Fruit fly (Drosophila melanogaster) whole organism, embryonic: ENCODE data around the gene CG3040.

Experiments
- Aef1 ChIP-seq: fragments of 200-800 bp; sonication (Bioruptor generic); IDR thresholded peaks from 3 replicates; pipeline ENCODE4 v1.3.6; 2022; ENCODE audit warnings: missing biosample characterization, missing genetic modification characterization
- Atf6 ChIP-seq: fragments of 200-800 bp; sonication (Bioruptor generic); IDR thresholded peaks from 2 replicates; pipeline ENCODE4 v1.3.6; 2022; ENCODE audit warnings: missing biosample characterization, missing genetic modification characterization
- Awh ChIP-seq: fragments of 200-800 bp; sonication (Bioruptor generic); IDR thresholded peaks from 2 replicates; pipeline ENCODE4, ENCODE4 v1.3.6; 2022; ENCODE audit warnings: missing biosample characterization, missing genetic modification characterization
- BEAF-32 ChIP-seq: fragments of 200-800 bp; sonication (Bioruptor generic); optimal IDR thresholded peaks from 3 replicates; lab custom pipeline; 2017; ENCODE audit warnings: missing biosample characterization, missing genetic modification characterization, mild to moderate bottlenecking, moderate library complexity, missing genetic modification reagents
- Blimp-1 ChIP-seq: fragments of 200-800 bp; sonication (Bioruptor generic); optimal IDR thresholded peaks from 3 replicates; lab custom pipeline; 2018; ENCODE audit warnings: missing biosample characterization, missing genetic modification characterization, mild to moderate bottlenecking, moderate library complexity, missing genetic modification reagents
- CG10462 ChIP-seq: fragments of 200-800 bp; sonication (Bioruptor generic); optimal IDR thresholded peaks from 2 replicates; lab custom pipeline; 2016; ENCODE audit warnings: missing biosample characterization, missing genetic modification characterization
- CG14667 ChIP-seq: fragments of 200-800 bp; sonication (Bioruptor generic); IDR thresholded peaks from 2 replicates; pipeline ENCODE4 v1.3.6; 2022; ENCODE audit warnings: missing biosample characterization, missing genetic modification characterization
- CG1529 ChIP-seq: fragments of 200-800 bp; sonication (Bioruptor generic); optimal IDR thresholded peaks from 3 replicates; lab custom pipeline; 2018; ENCODE audit warnings: missing biosample characterization, missing genetic modification characterization
- CG15514 ChIP-seq: fragments of 200-800 bp; sonication (Bioruptor generic); optimal IDR thresholded peaks from 3 replicates; lab custom pipeline; 2017; ENCODE audit warnings: missing biosample characterization, missing genetic modification characterization, mild to moderate bottlenecking, moderate library complexity, missing genetic modification reagents
- CG1647 ChIP-seq: fragments of 200-800 bp; sonication (Bioruptor generic); optimal IDR thresholded peaks from 3 replicates; lab custom pipeline; 2016; ENCODE audit warnings: missing biosample characterization, missing genetic modification characterization
- CG2875 ChIP-seq: fragments of 200-800 bp; sonication (Bioruptor generic); optimal IDR thresholded peaks from 2 replicates; lab custom pipeline; 2017; ENCODE audit warnings: missing biosample characterization, mild to moderate bottlenecking, missing genetic modification characterization, missing genetic modification reagents
- CG31388 ChIP-seq: fragments of 200-800 bp; sonication (Bioruptor generic); optimal IDR thresholded peaks from 2 replicates; lab custom pipeline; 2016; ENCODE audit warnings: missing biosample characterization, missing genetic modification characterization
- CG33557 ChIP-seq: fragments of 200-800 bp; sonication (Bioruptor generic); optimal IDR thresholded peaks from 2 replicates; lab custom pipeline; 2019; ENCODE audit warnings: missing biosample characterization, mild to moderate bottlenecking, missing genetic modification characterization, moderate library complexity
- CG3838 ChIP-seq: fragments of 200-800 bp; sonication (Bioruptor generic); optimal IDR thresholded peaks from 3 replicates; lab custom pipeline; 2016; ENCODE audit warnings: missing biosample characterization, missing genetic modification characterization
- CG9437 ChIP-seq: fragments of 200-800 bp; sonication (Bioruptor generic); optimal IDR thresholded peaks from 2 replicates; lab custom pipeline; 2018; ENCODE audit warnings: missing biosample characterization, mild to moderate bottlenecking, missing genetic modification characterization
- CrebB ChIP-seq: fragments of 200-800 bp; sonication (Bioruptor generic); optimal IDR thresholded peaks from 3 replicates; lab custom pipeline; 2018; ENCODE audit warnings: missing biosample characterization, mild to moderate bottlenecking, missing genetic modification characterization
- D19B ChIP-seq: fragments of 200-800 bp; sonication (Bioruptor generic); optimal IDR thresholded peaks from 2 replicates; lab custom pipeline; 2017; ENCODE audit warnings: missing biosample characterization, mild to moderate bottlenecking, missing genetic modification characterization
- Dref ChIP-seq: fragments of 200-800 bp; sonication (Bioruptor generic); IDR thresholded peaks from 2 replicates; pipeline ENCODE4 v1.3.6; 2022; ENCODE audit warnings: missing biosample characterization, missing genetic modification characterization
- Hr3 ChIP-seq: fragments of 200-800 bp; sonication (Bioruptor generic); optimal IDR thresholded peaks from 3 replicates; lab custom pipeline; 2016; ENCODE audit warnings: missing biosample characterization, missing genetic modification characterization
- Lim3 ChIP-seq: fragments of 200-800 bp; sonication (Bioruptor generic); IDR thresholded peaks from 2 replicates; pipeline ENCODE4 v1.3.6; 2022; ENCODE audit warnings: missing biosample characterization, missing genetic modification characterization
- Med ChIP-seq: fragments of 200-800 bp; sonication (Bioruptor generic); peaks from one replicate; lab custom pipeline; 2016; ENCODE audit warnings: missing biosample characterization, missing genetic modification characterization, mild to moderate bottlenecking, inconsistent platforms, moderate library complexity
- Meics ChIP-seq: fragments of 200-800 bp; sonication (Bioruptor generic); optimal IDR thresholded peaks from 2 replicates; lab custom pipeline; 2017; ENCODE audit warnings: missing biosample characterization, mild to moderate bottlenecking, missing genetic modification characterization
- Oaz ChIP-seq: fragments of 200-800 bp; sonication (Bioruptor generic); IDR thresholded peaks from 2 replicates; pipeline ENCODE4 v1.3.6; 2022; ENCODE audit warnings: missing biosample characterization, missing genetic modification characterization
- Oli ChIP-seq: fragments of 200-800 bp; sonication (Bioruptor generic); optimal IDR thresholded peaks from 2 replicates; lab custom pipeline; 2018; ENCODE audit warnings: missing biosample characterization, mild to moderate bottlenecking, missing genetic modification characterization, moderate library complexity
- PHDP ChIP-seq: fragments of 200-800 bp; sonication (Bioruptor generic); optimal IDR thresholded peaks from 3 replicates; lab custom pipeline; 2018; ENCODE audit warnings: missing biosample characterization, mild to moderate bottlenecking, missing genetic modification characterization, moderate library complexity
- Side ChIP-seq: fragments of 200-800 bp; sonication (Bioruptor generic); optimal IDR thresholded peaks from 2 replicates; lab custom pipeline; 2016; ENCODE audit warnings: missing biosample characterization, missing genetic modification characterization
- Six4 ChIP-seq: fragments of 200-800 bp; sonication (Bioruptor generic); optimal IDR thresholded peaks from 2 replicates; lab custom pipeline; 2016; ENCODE audit warnings: missing biosample characterization, missing genetic modification characterization
- Sry-δ ChIP-seq: fragments of 200-800 bp; sonication (Bioruptor generic); optimal IDR thresholded peaks from 2 replicates; lab custom pipeline; 2016; ENCODE audit warnings: missing biosample characterization, missing genetic modification characterization
- Tbp ChIP-seq: fragments of >200 bp; optimal IDR thresholded peaks from 2 replicates; lab custom pipeline; 2018; ENCODE audit warnings: missing biosample characterization, missing genetic modification characterization
- bigmax ChIP-seq: fragments of 200-800 bp; sonication (Bioruptor generic); optimal IDR thresholded peaks from 2 replicates; lab custom pipeline; 2018; ENCODE audit warnings: missing biosample characterization, mild to moderate bottlenecking, missing genetic modification characterization
- crol ChIP-seq: fragments of 200-800 bp; sonication (Bioruptor generic); IDR thresholded peaks from 2 replicates; pipeline ENCODE4 v1.3.6; 2022; ENCODE audit warnings: missing biosample characterization, missing genetic modification characterization
- danr ChIP-seq: fragments of 200-800 bp; sonication (Bioruptor generic); IDR thresholded peaks from 2 replicates; pipeline ENCODE4 v1.3.6; 2022; ENCODE audit warnings: missing biosample characterization, missing genetic modification characterization
- disco-r ChIP-seq: fragments of 200-800 bp; sonication (Bioruptor generic); optimal IDR thresholded peaks from 2 replicates; lab custom pipeline; 2016; ENCODE audit warnings: missing biosample characterization, missing genetic modification characterization
- emc ChIP-seq: fragments of 200-800 bp; sonication (Bioruptor generic); optimal IDR thresholded peaks from 2 replicates; lab custom pipeline; 2016; ENCODE audit warnings: missing biosample characterization, missing genetic modification characterization
- fd3F ChIP-seq: fragments of 200-800 bp; sonication (Bioruptor generic); optimal IDR thresholded peaks from 2 replicates; lab custom pipeline; 2018; ENCODE audit warnings: missing biosample characterization, mild to moderate bottlenecking, missing genetic modification characterization, moderate library complexity
- fd64A ChIP-seq: fragments of 200-800 bp; sonication (Bioruptor generic); optimal IDR thresholded peaks from 3 replicates; lab custom pipeline; 2018; ENCODE audit warnings: missing biosample characterization, mild to moderate bottlenecking, missing genetic modification characterization
- fd96Cb ChIP-seq: fragments of 200-800 bp; sonication (Bioruptor generic); optimal IDR thresholded peaks from 2 replicates; lab custom pipeline; 2018; ENCODE audit warnings: missing biosample characterization, mild to moderate bottlenecking, missing genetic modification characterization, moderate library complexity
- gce ChIP-seq: fragments of 200-800 bp; sonication (Bioruptor generic); IDR thresholded peaks from 3 replicates; pipeline ENCODE4 v1.3.6; 2022; ENCODE audit warnings: missing biosample characterization, missing genetic modification characterization
- gcm ChIP-seq: fragments of 200-800 bp; sonication (Bioruptor generic); optimal IDR thresholded peaks from 2 replicates; lab custom pipeline; 2019; ENCODE audit warnings: missing biosample characterization, mild to moderate bottlenecking, missing genetic modification characterization, moderate library complexity
- grau ChIP-seq: fragments of 200-800 bp; optimal IDR thresholded peaks from 3 replicates; lab custom pipeline; 2019; ENCODE audit warnings: missing biosample characterization, mild to moderate bottlenecking, missing genetic modification characterization, moderate library complexity
- gsb ChIP-seq: fragments of 200-800 bp; sonication (Bioruptor generic); IDR thresholded peaks from 2 replicates; pipeline ENCODE4 v1.3.6; 2022; ENCODE audit warnings: missing biosample characterization, missing genetic modification characterization
- mld ChIP-seq: fragments of 200-800 bp; sonication (Bioruptor generic); IDR thresholded peaks from 3 replicates; pipeline ENCODE4 v1.3.6; 2022; ENCODE audit warnings: missing biosample characterization, missing genetic modification characterization; ENCODE audit not compliant: partially characterized antibody
- nau ChIP-seq: fragments of 200-800 bp; sonication (Bioruptor generic); optimal IDR thresholded peaks from 3 replicates; lab custom pipeline; 2017; ENCODE audit warnings: missing biosample characterization, mild to moderate bottlenecking, missing genetic modification characterization, missing genetic modification reagents
- peb ChIP-seq: fragments of 200-800 bp; sonication (Bioruptor generic); IDR thresholded peaks from 2 replicates; pipeline ENCODE4 v1.3.6; 2022; ENCODE audit warnings: missing biosample characterization, missing genetic modification characterization
- pho ChIP-seq: fragments of 200-800 bp; sonication (Bioruptor generic); optimal IDR thresholded peaks from 2 replicates; lab custom pipeline; 2016; ENCODE audit warnings: missing biosample characterization, missing genetic modification characterization
- psq ChIP-seq: fragments of 200-800 bp; sonication (Bioruptor generic); optimal IDR thresholded peaks from 2 replicates; lab custom pipeline; 2017; ENCODE audit warnings: missing biosample characterization, missing genetic modification characterization
- schlank ChIP-seq: fragments of 200-800 bp; sonication (Bioruptor generic); optimal IDR thresholded peaks from 2 replicates; lab custom pipeline; 2018; ENCODE audit warnings: missing biosample characterization, mild to moderate bottlenecking, missing genetic modification characterization
- sens ChIP-seq: fragments of 200-800 bp; sonication (Bioruptor generic); peaks from one replicate; lab custom pipeline; 2016; ENCODE audit warnings: missing biosample characterization, missing genetic modification characterization
- ssp ChIP-seq: fragments of 200-800 bp; sonication (Bioruptor generic); IDR thresholded peaks from 2 replicates; pipeline ENCODE4 v1.3.6; 2022; ENCODE audit warnings: missing biosample characterization, missing genetic modification characterization
- zf30C ChIP-seq: fragments of 200-800 bp; sonication (Bioruptor generic); optimal IDR thresholded peaks from 3 replicates; lab custom pipeline; 2018; ENCODE audit warnings: missing biosample characterization, mild to moderate bottlenecking, missing genetic modification characterization
- zfh2 ChIP-seq: fragments of 200-800 bp; sonication (Bioruptor generic); optimal IDR thresholded peaks from 2 replicates; lab custom pipeline; 2016; ENCODE audit warnings: missing biosample characterization, missing genetic modification characterization

CG3040 gene

DNA sequence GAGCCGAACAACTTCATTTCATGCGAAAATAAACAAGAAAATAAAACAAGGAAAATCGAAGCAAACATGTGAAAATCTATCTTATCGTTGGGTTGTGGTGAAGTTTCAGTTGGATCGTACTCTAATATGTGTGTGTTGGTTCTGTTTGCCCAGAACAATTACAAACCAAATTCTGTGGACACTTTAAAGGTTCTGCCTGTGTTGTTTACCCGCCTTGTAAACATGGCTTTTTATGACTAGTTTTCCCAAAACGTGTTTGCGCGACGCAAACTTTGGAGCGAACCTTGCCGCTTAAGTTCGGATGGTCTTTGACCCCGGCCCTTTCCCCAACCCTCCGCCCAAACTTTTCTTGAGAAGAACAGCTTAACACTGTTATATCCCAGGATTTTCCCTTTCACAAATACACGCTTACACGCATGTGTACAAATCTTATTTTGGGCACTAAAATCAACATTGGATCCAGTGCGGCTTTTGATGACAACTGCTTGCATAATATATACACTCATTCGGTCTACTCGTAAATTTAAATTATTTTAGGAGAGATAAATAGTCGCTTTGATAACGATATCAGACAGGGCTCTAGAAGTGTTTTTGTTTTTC is 31.0 kb upstream of the CG3040 start (continued):
- TF ChIP-seq Six4, result peak; percentile 90
- TF ChIP-seq bigmax (GFP tag; lab: Kevin White, UChicago), result peak; percentile 56
- peak; percentile 90 for TF ChIP-seq Awh (GFP tag; lab: Robert Waterston, UW)
- TF ChIP-seq Tbp (GFP tag; lab: Kevin White, UChicago), result no peak
- TF ChIP-seq Sry-δ, result peak; percentile 43
- peak; percentile 25 for TF ChIP-seq zfh2 (GFP tag; lab: Kevin White, UChicago)
- TF ChIP-seq gcm, result peak; percentile 87
- TF ChIP-seq Oaz (GFP tag; lab: Robert Waterston, UW), result peak; percentile 25; the same call in 1 of the 2 replicates
- peak; percentile 20; the same call in 1 of the 2 replicates for TF ChIP-seq gsb (GFP tag; lab: Robert Waterston, UW)
- peak; percentile 81 for TF ChIP-seq disco-r (GFP tag; lab: Kevin White, UChicago)
- TF ChIP-seq Aef1 (GFP tag; lab: Robert Waterston, UW), result no peak
- TF ChIP-seq Oli (tag; lab: Kevin White, UChicago), result peak; percentile 39
- TF ChIP-seq Hr3 (GFP tag; lab: Kevin White, UChicago), result peak; percentile 63
- TF ChIP-seq BEAF-32 (GFP tag; lab: Kevin White, UChicago), result peak; percentile 1
- TF ChIP-seq danr (GFP tag; lab: Robert Waterston, UW), result peak; percentile 23; the same call in 1 of the 2 replicates
- peak; percentile 86 for TF ChIP-seq gce
- TF ChIP-seq Meics (GFP tag; lab: Kevin White, UChicago), result peak; percentile 74
- TF ChIP-seq mld, result no peak
- peak; percentile 51 for TF ChIP-seq fd3F (GFP tag; lab: Kevin White, UChicago)
- peak; percentile 20 for TF ChIP-seq emc (GFP tag; lab: Kevin White, UChicago)
- peak; percentile 73 for TF ChIP-seq CG1647 (GFP tag; lab: Kevin White, UChicago)
- TF ChIP-seq fd64A (GFP tag; lab: Kevin White, UChicago), result peak; percentile 95
- TF ChIP-seq Side (GFP tag; lab: Kevin White, UChicago), result peak; percentile 90
- peak; percentile 88 for TF ChIP-seq CG1529 (GFP tag; lab: Kevin White, UChicago)
- peak; percentile 55 for TF ChIP-seq grau
- no peak for TF ChIP-seq CG14667
- TF ChIP-seq Blimp-1 (GFP tag; lab: Kevin White, UChicago), result peak; percentile 87
- peak; percentile 15 for TF ChIP-seq D19B (GFP tag; lab: Kevin White, UChicago)
- TF ChIP-seq crol (GFP tag; lab: Robert Waterston, UW), result no peak
- no peak for TF ChIP-seq ssp (GFP tag; lab: Robert Waterston, UW)
- peak; percentile 82 for TF ChIP-seq psq (GFP tag; lab: Kevin White, UChicago)
- peak; percentile 90 for TF ChIP-seq CrebB
- TF ChIP-seq CG9437, result no peak
- TF ChIP-seq nau (GFP tag; lab: Kevin White, UChicago), result peak; percentile 83
- TF ChIP-seq schlank, result peak; percentile 84
- peak; percentile 83 for TF ChIP-seq Atf6 (GFP tag; lab: Robert Waterston, UW)
- TF ChIP-seq CG31388 (GFP tag; lab: Kevin White, UChicago), result peak; percentile 62
- peak; percentile 99 for TF ChIP-seq sens (GFP tag; lab: Kevin White, UChicago)
- TF ChIP-seq CG33557 (GFP tag; lab: Kevin White, UChicago), result peak; percentile 98
- peak; percentile 50; the same call in 1 of the 2 replicates for TF ChIP-seq peb (GFP tag; lab: Robert Waterston, UW)
- TF ChIP-seq fd96Cb, result peak; percentile 56
- TF ChIP-seq Lim3, result no peak
- peak; percentile 83 for TF ChIP-seq CG3838 (GFP tag; lab: Kevin White, UChicago)
- TF ChIP-seq CG2875, result peak; percentile 97
- no peak for TF ChIP-seq zf30C (GFP tag; lab: Kevin White, UChicago)
- TF ChIP-seq CG15514, result peak; percentile 69
- TF ChIP-seq CG10462 (GFP tag; lab: Kevin White, UChicago), result peak; percentile 87
- peak; percentile 97 for TF ChIP-seq Med (GFP tag; lab: Kevin White, UChicago)
- TF ChIP-seq Dref (GFP tag; lab: Robert Waterston, UW), result no peak
- peak; percentile 63 for TF ChIP-seq pho (GFP tag; lab: Kevin White, UChicago)
- peak; percentile 78 for TF ChIP-seq PHDP (tag; lab: Kevin White, UChicago)
